Worm (Caenorhabditis elegans) whole organism, L3 larva: ENCODE data around the gene Y105C5B.1413.

Source experiments
- elt-1 ChIP-seq: fragments of 150-350 bp; optimal IDR thresholded peaks from 2 replicates; lab custom pipeline; 2014; ENCODE audit warnings: missing biosample characterization, missing genetic modification characterization
- fos-1 ChIP-seq: fragments of 150-350 bp; optimal IDR thresholded peaks from 2 replicates; lab custom pipeline; 2014; ENCODE audit warnings: missing biosample characterization, missing genetic modification characterization

- TF ChIP-seq elt-1 (no peak), fos-1 (tag; lab: Kevin White, UChicago) (no peak)
These were observed 19.0 kb upstream of the Y105C5B.1413 start for ce11 chrIV:16203373-16203772.
